Fruit fly (Drosophila melanogaster) whole organism, pupa: ENCODE measurements around the gene CG10628.

ENCODE experiments used
- CG10348 ChIP-seq: fragments of 200-800 bp; sonication (Bioruptor generic); IDR thresholded peaks from 2 replicates; pipeline ENCODE4 v1.3.6; 2022; ENCODE audit warnings: missing biosample characterization, missing genetic modification characterization
- CG12605 ChIP-seq: fragments of 200-800 bp; sonication (Bioruptor generic); IDR thresholded peaks from 2 replicates; pipeline ENCODE4 v1.3.6; 2022; ENCODE audit warnings: missing biosample characterization, missing genetic modification characterization
- CG13204 ChIP-seq: fragments of 200-800 bp; sonication (Bioruptor generic); optimal IDR thresholded peaks from 2 replicates; lab custom pipeline; 2018; ENCODE audit warnings: missing biosample characterization, mild to moderate bottlenecking, missing genetic modification characterization, moderate library complexity
- CG14655 ChIP-seq: fragments of 200-800 bp; sonication (Bioruptor generic); optimal IDR thresholded peaks from 3 replicates; lab custom pipeline; 2017; ENCODE audit warnings: mild to moderate bottlenecking, missing biosample characterization, missing genetic modification reagents, missing genetic modification characterization
- CG15710 ChIP-seq: fragments of 200-800 bp; sonication (Bioruptor generic); optimal IDR thresholded peaks from 2 replicates; lab custom pipeline; 2018; ENCODE audit warnings: missing biosample characterization, mild to moderate bottlenecking, missing genetic modification characterization, moderate library complexity
- CG17806 ChIP-seq: fragments of 200-800 bp; sonication (Bioruptor generic); optimal IDR thresholded peaks from 2 replicates; lab custom pipeline; 2018; ENCODE audit warnings: missing biosample characterization, mild to moderate bottlenecking, missing genetic modification characterization, moderate library complexity
- CG32121 ChIP-seq: fragments of 200-800 bp; sonication (Bioruptor generic); IDR thresholded peaks from 2 replicates; pipeline ENCODE4 v1.3.6; 2022; ENCODE audit warnings: missing biosample characterization, missing genetic modification characterization
- CG34367 ChIP-seq: fragments of 200-800 bp; sonication (Bioruptor generic); optimal IDR thresholded peaks from 2 replicates; lab custom pipeline; 2018; ENCODE audit warnings: missing biosample characterization, mild to moderate bottlenecking, missing genetic modification characterization
- CG4496 ChIP-seq: fragments of 200-800 bp; sonication (Bioruptor generic); IDR thresholded peaks from 3 replicates; pipeline ENCODE4 v1.3.6; 2022; ENCODE audit warnings: missing biosample characterization, missing genetic modification characterization
- CG8159 ChIP-seq: fragments of 200-800 bp; sonication (Bioruptor generic); optimal IDR thresholded peaks from 3 replicates; lab custom pipeline; 2018; ENCODE audit warnings: missing biosample characterization, mild to moderate bottlenecking, missing genetic modification characterization, moderate library complexity
- CG8301 ChIP-seq: fragments of 200-800 bp; sonication (Bioruptor generic); optimal IDR thresholded peaks from 2 replicates; lab custom pipeline; 2018; ENCODE audit warnings: missing biosample characterization, mild to moderate bottlenecking, missing genetic modification characterization
- CG9948 ChIP-seq: fragments of 200-800 bp; sonication (Bioruptor generic); optimal IDR thresholded peaks from 2 replicates; lab custom pipeline; 2018; ENCODE audit warnings: missing biosample characterization, mild to moderate bottlenecking, missing genetic modification characterization, moderate library complexity
- D1 ChIP-seq: fragments of 200-800 bp; sonication (Bioruptor generic); optimal IDR thresholded peaks from 2 replicates; lab custom pipeline; 2018; ENCODE audit warnings: missing biosample characterization, mild to moderate bottlenecking, missing genetic modification characterization, moderate library complexity
- EcR ChIP-seq: fragments of 200-800 bp; sonication (Bioruptor generic); optimal IDR thresholded peaks from 3 replicates; lab custom pipeline; 2019; ENCODE audit warnings: missing biosample characterization, missing genetic modification characterization, mild to moderate bottlenecking, moderate library complexity, missing genetic modification reagents
- Ets98B ChIP-seq: fragments of 200-800 bp; sonication (Bioruptor generic); IDR thresholded peaks from 2 replicates; pipeline ENCODE4 v1.3.6; 2022; ENCODE audit warnings: missing biosample characterization, missing genetic modification characterization
- Pif1A ChIP-seq: fragments of 200-800 bp; sonication (Bioruptor generic); optimal IDR thresholded peaks from 3 replicates; lab custom pipeline; 2016; ENCODE audit warnings: missing biosample characterization, missing genetic modification characterization
- Pif1B ChIP-seq: fragments of 200-800 bp; sonication (Bioruptor generic); optimal IDR thresholded peaks from 3 replicates; lab custom pipeline; 2016; ENCODE audit warnings: missing biosample characterization, missing genetic modification characterization
- Snoo ChIP-seq: fragments of 200-800 bp; sonication (Bioruptor generic); optimal IDR thresholded peaks from 3 replicates; lab custom pipeline; 2017; ENCODE audit warnings: missing biosample characterization, mild to moderate bottlenecking, missing genetic modification characterization, inconsistent platforms
- fd96Ca ChIP-seq: fragments of 200-800 bp; sonication (Bioruptor generic); IDR thresholded peaks from 3 replicates; pipeline ENCODE4 v1.3.6; 2022; ENCODE audit warnings: missing biosample characterization, missing genetic modification characterization
- gl ChIP-seq: fragments of 200-800 bp; sonication (Bioruptor generic); optimal IDR thresholded peaks from 2 replicates; lab custom pipeline; 2018; ENCODE audit warnings: missing biosample characterization, mild to moderate bottlenecking, missing genetic modification characterization
- rn ChIP-seq: fragments of 200-800 bp; sonication (Bioruptor generic); IDR thresholded peaks from 2 replicates; pipeline ENCODE4 v1.3.6; 2022; ENCODE audit warnings: missing biosample characterization, missing genetic modification characterization

Gene CG10628

DNA sequence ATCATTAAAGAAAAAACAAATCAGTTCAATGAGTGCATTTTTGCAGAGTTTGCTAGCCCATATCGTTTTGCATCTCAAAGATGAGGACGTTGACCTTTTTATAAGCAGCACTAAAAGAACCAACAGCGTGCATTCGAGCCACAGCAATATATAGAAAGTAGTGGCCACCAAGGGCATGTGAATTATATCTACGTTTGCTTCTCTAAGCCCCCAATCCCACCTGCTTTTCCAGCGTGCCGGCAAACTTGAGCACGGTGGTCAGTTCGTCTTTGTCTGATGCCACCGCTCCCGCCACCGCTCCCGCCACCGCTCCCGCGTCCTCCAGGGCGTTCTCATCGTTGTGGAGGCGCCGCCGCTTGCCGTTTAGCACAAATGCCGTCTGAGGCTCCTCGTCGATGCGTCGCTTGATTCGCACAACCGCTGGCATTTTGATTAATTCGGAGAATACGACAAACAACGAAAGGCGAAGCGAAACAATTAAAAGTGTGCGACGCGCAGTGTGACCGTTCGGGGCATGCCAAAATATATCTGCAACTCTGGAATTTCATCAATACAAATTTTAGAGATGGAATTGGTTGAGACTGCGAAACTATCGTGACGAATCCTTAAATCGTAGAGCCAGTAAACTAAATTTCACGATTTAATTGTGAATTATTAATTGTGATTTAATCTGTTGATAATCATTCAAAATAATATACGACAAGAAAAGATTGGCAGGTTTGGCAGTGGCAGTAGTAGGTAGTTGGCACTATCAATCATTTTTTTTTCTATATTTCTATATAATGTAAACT is 37.1 kb upstream of the CG10628 start:
- TF ChIP-seq Snoo: peak; percentile 17
- TF ChIP-seq CG32121 (GFP tag; lab: Robert Waterston, UW): no peak
- peak; percentile 27 for TF ChIP-seq CG8159
- TF ChIP-seq Ets98B (GFP tag; lab: Robert Waterston, UW): no peak; the same call in 1 of the 2 replicates
- TF ChIP-seq D1 (tag; lab: Kevin White, UChicago): peak; percentile 40
- peak; percentile 13 for TF ChIP-seq Pif1A (GFP tag; lab: Kevin White, UChicago)
- peak; percentile 29 for TF ChIP-seq CG14655 (GFP tag; lab: Kevin White, UChicago)
- no peak for TF ChIP-seq rn (GFP tag; lab: Robert Waterston, UW)
- peak; percentile 16 for TF ChIP-seq Pif1B
- peak; percentile 98 for TF ChIP-seq EcR (GFP tag; lab: Kevin White, UChicago)
- no peak for TF ChIP-seq CG13204 (GFP tag; lab: Kevin White, UChicago)
- peak; percentile 58 for TF ChIP-seq fd96Ca
- TF ChIP-seq CG4496 (GFP tag; lab: Robert Waterston, UW): peak; percentile 26; the same call in 1 of the 3 replicates
- no peak for TF ChIP-seq CG12605 (GFP tag; lab: Robert Waterston, UW)
- no peak for TF ChIP-seq CG9948 (tag; lab: Kevin White, UChicago)
- TF ChIP-seq CG8301 (tag; lab: Kevin White, UChicago): no peak
- peak; percentile 15 for TF ChIP-seq CG15710
- TF ChIP-seq, all 21 proteins: peak for 10

DNA sequence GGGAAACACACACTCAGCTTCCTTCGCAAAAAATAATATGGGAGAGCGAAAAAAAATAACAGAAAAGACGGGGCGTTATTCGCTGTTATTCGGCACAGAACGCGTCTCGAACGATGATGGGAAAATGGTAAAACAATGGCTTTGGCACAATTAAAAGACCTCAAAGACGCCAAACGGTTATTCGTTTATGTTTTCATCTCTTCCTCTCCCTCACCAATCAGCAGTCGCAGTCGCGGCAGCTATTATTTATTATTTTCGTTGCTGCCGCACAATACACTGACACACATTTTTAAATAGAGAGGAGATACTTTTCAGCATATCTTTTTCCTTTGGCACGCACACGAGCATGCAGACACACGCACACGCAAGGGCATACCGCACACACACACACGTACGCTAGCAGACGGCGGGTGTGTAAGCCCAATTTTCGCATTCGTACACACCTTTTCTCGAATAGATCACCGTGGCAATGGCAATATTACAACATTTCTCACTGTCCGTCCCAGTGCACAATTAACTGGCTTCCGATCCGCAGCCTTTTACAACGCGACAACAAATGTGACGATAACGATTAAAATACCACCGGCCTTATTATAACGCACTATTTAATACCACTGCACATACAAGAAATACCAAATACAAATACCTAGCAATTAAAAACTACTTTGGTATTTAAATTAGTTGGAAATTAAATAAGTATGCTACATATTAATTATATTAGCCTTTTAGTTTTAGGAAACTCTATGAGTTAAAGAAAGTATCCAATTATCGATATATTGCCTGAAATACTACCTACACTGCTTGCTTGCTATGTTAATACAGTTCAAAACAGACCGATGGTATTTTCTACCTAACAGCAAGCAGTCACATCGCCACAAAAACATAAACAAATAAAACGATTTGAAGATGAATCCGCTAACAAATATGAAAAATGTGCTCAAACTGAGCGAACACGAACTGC is 33.2 kb upstream of the CG10628 start, which contains the start of the genes CdGAPr and CG10466:
TSS of gene CdGAPr (minus strand) at position 562 of the 961 bp plus-strand sequence.
TSS of gene CG10466 (plus strand) at position 784 of the 961 bp plus-strand sequence.
- TF ChIP-seq CG4496 (GFP tag; lab: Robert Waterston, UW): peak; percentile 41; the same call in 2 of the 3 replicates
- TF ChIP-seq fd96Ca: no peak

DNA sequence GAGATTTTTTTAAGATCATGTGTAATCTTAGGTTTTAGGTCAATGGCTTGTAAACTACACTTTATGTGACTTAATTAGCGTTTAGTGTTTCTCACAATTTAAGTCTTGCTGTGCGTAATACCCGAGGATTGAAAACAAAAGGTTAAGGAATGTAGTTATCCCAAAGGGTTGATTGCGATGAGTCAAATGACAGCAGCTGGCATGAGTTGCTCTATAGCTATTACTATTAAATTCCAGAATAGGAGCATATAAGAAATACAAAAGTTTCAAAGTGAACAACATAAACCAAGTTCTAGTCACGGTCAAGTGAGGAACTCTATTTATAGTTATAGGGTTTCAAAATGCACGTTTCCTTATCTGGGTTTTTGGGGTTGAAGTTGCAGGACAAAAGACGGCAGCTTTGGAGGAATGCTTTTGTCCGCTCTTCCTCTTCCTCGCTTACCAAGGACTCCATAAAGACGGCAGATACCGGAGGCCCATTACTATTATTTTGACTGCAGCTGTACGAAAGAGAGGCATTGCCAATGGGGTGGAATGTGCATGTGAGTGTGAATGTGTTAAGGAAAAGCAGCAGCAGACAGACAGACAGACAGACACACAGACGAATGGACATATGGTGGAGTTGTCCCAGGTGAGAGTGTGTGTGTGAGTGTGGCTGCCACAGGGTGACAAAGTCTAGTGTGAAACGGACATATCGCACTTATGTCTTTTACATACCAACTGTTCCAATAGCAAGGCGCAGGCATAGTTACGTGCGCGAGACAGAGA is 32.3 kb upstream of the CG10628 start:
- TF ChIP-seq CG17806 (tag; lab: Kevin White, UChicago): no peak
- no peak for TF ChIP-seq CG13204 (GFP tag; lab: Kevin White, UChicago)
- no peak for TF ChIP-seq gl (tag; lab: Kevin White, UChicago)
- TF ChIP-seq Pif1A (GFP tag; lab: Kevin White, UChicago): peak; percentile 18
- no peak for TF ChIP-seq Pif1B
- peak; percentile 32 for TF ChIP-seq CG14655 (GFP tag; lab: Kevin White, UChicago)
- TF ChIP-seq CG9948 (tag; lab: Kevin White, UChicago): peak; percentile 12
- no peak for TF ChIP-seq Snoo

DNA sequence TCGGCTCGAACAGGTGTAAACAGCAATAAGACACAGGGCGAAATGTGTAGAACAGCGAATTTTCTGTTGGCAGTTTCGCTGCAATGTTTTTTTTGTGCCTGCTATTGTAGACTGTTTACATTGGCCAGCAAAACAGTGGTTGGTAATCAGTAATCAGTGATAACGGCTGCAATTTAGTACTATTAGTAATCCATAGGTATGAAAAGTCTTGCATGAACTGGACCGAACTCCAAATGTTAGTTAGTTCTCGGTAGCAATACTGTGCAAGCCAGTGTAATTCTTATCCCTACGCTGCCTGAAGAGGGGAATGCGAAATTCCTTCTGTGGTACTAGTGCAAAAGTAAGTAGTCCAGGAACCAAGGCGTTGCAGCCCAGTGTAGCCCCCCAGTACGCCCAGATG is 30.3 kb upstream of the CG10628 start:
- no peak for TF ChIP-seq CG14655 (GFP tag; lab: Kevin White, UChicago)
- TF ChIP-seq CG32121 (GFP tag; lab: Robert Waterston, UW): peak; percentile 30; the same call in 1 of the 2 replicates
- TF ChIP-seq CG13204 (GFP tag; lab: Kevin White, UChicago): no peak
- no peak for TF ChIP-seq Pif1A (GFP tag; lab: Kevin White, UChicago)
- TF ChIP-seq D1 (tag; lab: Kevin White, UChicago): no peak
- TF ChIP-seq gl (tag; lab: Kevin White, UChicago): no peak
- TF ChIP-seq CG12605 (GFP tag; lab: Robert Waterston, UW): no peak
- TF ChIP-seq Pif1B: no peak
- TF ChIP-seq CG4496 (GFP tag; lab: Robert Waterston, UW): peak; percentile 53; the same call in 1 of the 3 replicates
- TF ChIP-seq CG8301 (tag; lab: Kevin White, UChicago): no peak
- no peak for TF ChIP-seq EcR (GFP tag; lab: Kevin White, UChicago)
- no peak for TF ChIP-seq Ets98B (GFP tag; lab: Robert Waterston, UW)
- no peak for TF ChIP-seq rn (GFP tag; lab: Robert Waterston, UW)
- peak; percentile 32 for TF ChIP-seq CG15710
- no peak for TF ChIP-seq CG34367 (tag; lab: Kevin White, UChicago)
- TF ChIP-seq fd96Ca: no peak
- peak; percentile 17 for TF ChIP-seq CG9948 (tag; lab: Kevin White, UChicago)
- TF ChIP-seq CG10348 (GFP tag; lab: Robert Waterston, UW): no peak
- no peak for TF ChIP-seq Snoo
- no peak for TF ChIP-seq CG17806 (tag; lab: Kevin White, UChicago)
- TF ChIP-seq CG8159: peak; percentile 13

DNA sequence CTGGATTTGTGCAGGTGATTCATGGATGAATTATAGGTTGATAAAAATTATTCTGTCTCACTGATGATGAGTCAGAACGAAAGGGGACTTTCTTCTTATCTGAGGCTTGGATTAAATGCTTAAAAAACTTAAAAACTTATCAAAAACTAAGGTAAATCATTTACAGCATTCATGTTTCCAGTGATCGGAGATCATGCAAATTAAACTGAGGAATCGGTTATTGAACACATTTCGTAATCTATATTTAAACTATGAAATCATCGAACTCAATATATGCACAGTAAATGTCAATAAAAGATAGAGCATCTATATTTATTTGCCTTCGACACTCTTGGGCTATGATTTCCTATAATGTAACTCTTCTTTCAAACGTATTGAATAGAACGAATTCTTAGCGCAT is 29.5 kb upstream of the CG10628 start:
- TF ChIP-seq fd96Ca (no peak), CG9948 (tag; lab: Kevin White, UChicago) (no peak), Ets98B (GFP tag; lab: Robert Waterston, UW) (no peak), CG15710 (no peak), CG32121 (GFP tag; lab: Robert Waterston, UW) (no peak), CG8301 (tag; lab: Kevin White, UChicago) (no peak), rn (GFP tag; lab: Robert Waterston, UW) (no peak), CG14655 (GFP tag; lab: Kevin White, UChicago) (no peak), CG4496 (GFP tag; lab: Robert Waterston, UW) (no peak), CG10348 (GFP tag; lab: Robert Waterston, UW) (no peak), Snoo (no peak), CG17806 (tag; lab: Kevin White, UChicago) (no peak), CG8159 (no peak), EcR (GFP tag; lab: Kevin White, UChicago) (no peak), CG34367 (tag; lab: Kevin White, UChicago) (no peak)
